Worm (Caenorhabditis elegans) whole organism, midembryonic: ENCODE results near the gene dnj-5.

Experiments used
- T22C8.4 ChIP-seq: fragments of 200-800 bp; sonication (Bioruptor generic); IDR thresholded peaks from 2 replicates; pipeline ENCODE4 v1.3.6; 2022; ENCODE audit warnings: missing genetic modification characterization, missing compliant biosample characterization
- cog-1 ChIP-seq: sonication (generic microtip); optimal IDR thresholded peaks from 2 replicates; lab custom pipeline; 2016; ENCODE audit warnings: missing genetic modification characterization, missing compliant biosample characterization
- flt-1 ChIP-seq: fragments of 200-800 bp; sonication (Bioruptor generic); IDR thresholded peaks from 2 replicates; pipeline ENCODE4 v1.3.6; 2022; ENCODE audit warnings: missing genetic modification characterization, missing compliant biosample characterization
- klf-2 ChIP-seq: fragments of 200-800 bp; sonication (Bioruptor generic); conservative IDR thresholded peaks from 2 replicates; pipeline ENCODE4 v1.3.6; 2022; ENCODE audit warnings: missing genetic modification reagents, missing genetic modification characterization, missing compliant biosample characterization
- med-1 ChIP-seq: sonication (generic microtip); optimal IDR thresholded peaks from 2 replicates; lab custom pipeline; 2017; ENCODE audit warnings: missing genetic modification characterization, mild to moderate bottlenecking, missing compliant biosample characterization, antibody characterized with exemption, missing genetic modification reagents; ENCODE audit not compliant: insufficient read depth
- ref-1 ChIP-seq: fragments of 200-800 bp; sonication (Bioruptor generic); conservative IDR thresholded peaks from 2 replicates; pipeline ENCODE4 v1.3.6; 2022; ENCODE audit warnings: missing genetic modification reagents, missing genetic modification characterization, missing compliant biosample characterization
- tab-1 ChIP-seq: fragments of 200-800 bp; sonication (Bioruptor generic); IDR thresholded peaks from 2 replicates; pipeline ENCODE4 v1.3.6; 2022; ENCODE audit warnings: missing genetic modification characterization, missing compliant biosample characterization
- ztf-23 ChIP-seq: fragments of 200-800 bp; sonication (Bioruptor generic); IDR thresholded peaks from 2 replicates; pipeline ENCODE4 v1.3.6; 2022; ENCODE audit warnings: missing genetic modification reagents, missing genetic modification characterization, missing compliant biosample characterization
- ztf-29 ChIP-seq: fragments of 200-800 bp; sonication (Bioruptor generic); IDR thresholded peaks from 2 replicates; pipeline ENCODE4 v1.3.6; 2022; ENCODE audit warnings: missing genetic modification reagents, missing genetic modification characterization, missing compliant biosample characterization

Gene dnj-5

ce11 chrII:6835972-6836595, 22.0 kb downstream of the dnj-5 start:
- no peak for TF ChIP-seq flt-1 (GFP tag; lab: Robert Waterston, UW)
- TF ChIP-seq ztf-29 = no peak
- TF ChIP-seq cog-1 (tag; lab: Kevin White, UChicago) = peak; percentile 50
- TF ChIP-seq ztf-23 = 0 out of 2 replicates have a peak, but pooled peaks have one; percentile 66
- no peak for TF ChIP-seq klf-2 (GFP tag; lab: Robert Waterston, UW)

DNA sequence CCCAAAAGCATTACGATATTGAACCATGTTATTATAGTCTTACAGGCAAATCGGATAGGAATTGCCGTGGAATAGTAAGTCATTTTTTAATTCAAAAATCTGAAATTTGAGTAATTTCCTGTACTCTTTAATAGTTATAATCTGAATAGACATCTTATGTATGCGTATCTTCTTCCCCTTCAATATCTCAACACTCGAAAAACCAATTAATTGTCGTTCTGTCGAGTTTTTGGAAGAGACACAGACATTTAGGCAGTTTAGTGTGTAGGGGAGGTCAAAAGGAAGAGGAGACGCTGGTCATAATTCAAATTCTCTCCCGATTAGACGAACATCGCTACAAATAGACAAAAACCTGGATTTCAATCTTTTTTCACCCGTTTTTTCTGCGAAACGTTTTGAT, 22.6 kb downstream of the dnj-5 start:
- TF ChIP-seq flt-1 (GFP tag; lab: Robert Waterston, UW) (peak; percentile 35; the same call in 1 of the 2 replicates), tab-1 (no peak), med-1 (GFP tag; lab: Kevin White, UChicago) (peak; percentile 22)

ce11 chrII:6834582-6835058, 23.5 kb downstream of the dnj-5 start, which contains the start of gene egl-27:
Gene egl-27 (plus strand): TSS chrII:6835008.
- TF ChIP-seq ztf-23 (0 out of 2 replicates have a peak, but pooled peaks have one; percentile 29), flt-1 (GFP tag; lab: Robert Waterston, UW) (peak; percentile 66; the same call in 1 of the 2 replicates), ztf-29 (no peak), ref-1 (GFP tag; lab: Robert Waterston, UW) (no peak)

ce11 chrII:6833781-6834339, 24.2 kb downstream of the dnj-5 start:
- TF ChIP-seq med-1 (GFP tag; lab: Kevin White, UChicago) = no peak
- no peak for TF ChIP-seq ref-1 (GFP tag; lab: Robert Waterston, UW)
- TF ChIP-seq T22C8.4 = no peak
- TF ChIP-seq flt-1 (GFP tag; lab: Robert Waterston, UW) = no peak
- TF ChIP-seq tab-1 = no peak

DNA sequence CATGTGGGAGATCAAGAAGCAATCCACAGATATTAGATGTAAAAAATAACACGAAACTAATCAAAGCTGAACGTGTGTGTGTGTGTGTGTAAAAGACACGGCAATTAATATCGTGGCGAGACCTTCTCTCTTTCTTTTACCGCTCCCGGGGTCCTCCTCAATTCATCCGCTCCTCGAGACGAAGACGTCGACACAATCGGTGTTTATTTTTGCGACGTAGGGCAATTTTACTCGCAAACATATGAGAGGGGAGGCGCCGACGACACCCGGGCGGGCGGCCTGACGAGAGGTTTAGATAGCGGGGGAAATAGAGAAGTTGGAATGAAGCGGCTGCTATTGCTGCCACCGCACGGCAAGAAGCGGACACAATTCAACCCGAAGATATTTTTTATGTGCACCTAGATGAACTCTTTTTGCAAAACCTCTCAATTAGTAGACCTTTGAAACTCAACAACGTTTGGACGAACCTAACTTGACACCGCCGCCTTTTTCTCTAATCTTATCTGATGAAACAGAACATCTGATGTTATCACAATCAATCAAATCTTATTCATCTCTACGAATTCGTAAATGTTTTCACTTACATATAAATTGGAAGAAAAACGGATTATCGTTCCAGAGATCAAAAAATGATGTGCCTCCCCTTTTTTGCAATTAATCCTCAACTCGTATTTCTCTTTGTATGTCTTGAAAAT, 25.3 kb downstream of the dnj-5 start:
- TF ChIP-seq ref-1 (GFP tag; lab: Robert Waterston, UW) = no peak
- no peak for TF ChIP-seq med-1 (GFP tag; lab: Kevin White, UChicago)
- no peak for TF ChIP-seq tab-1
- no peak for TF ChIP-seq flt-1 (GFP tag; lab: Robert Waterston, UW)
- TF ChIP-seq ztf-23 = 0 out of 2 replicates have a peak, but pooled peaks have one; percentile 32
- no peak for TF ChIP-seq klf-2 (GFP tag; lab: Robert Waterston, UW)
- TF ChIP-seq T22C8.4 = 0 out of 2 replicates have a peak, but pooled peaks have one; percentile 14
- TF ChIP-seq ztf-29 = no peak

DNA sequence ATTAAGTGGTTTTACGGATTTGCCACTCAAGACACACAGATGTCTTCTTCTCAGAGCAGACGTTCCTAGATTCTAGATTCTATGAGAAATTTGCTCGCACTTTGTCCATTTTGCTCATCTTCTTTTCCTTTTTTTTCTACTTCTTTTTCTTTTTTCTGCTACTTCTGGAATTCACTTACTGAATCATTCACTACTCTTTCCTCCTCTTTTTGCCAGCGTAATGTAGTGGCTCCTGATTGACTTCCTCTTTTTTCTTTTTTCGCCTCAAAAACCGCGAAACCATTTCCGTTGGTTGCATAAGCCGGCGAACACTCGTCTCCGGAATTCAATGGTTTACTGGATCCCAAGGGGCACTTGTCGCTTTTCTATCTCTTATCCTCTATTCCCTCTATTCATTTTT, 25.9 kb downstream of the dnj-5 start:
- TF ChIP-seq tab-1 (no peak), ztf-23 (no peak), cog-1 (tag; lab: Kevin White, UChicago) (no peak), klf-2 (GFP tag; lab: Robert Waterston, UW) (no peak)

ce11 chrII:6831531-6832201, 26.4 kb downstream of the dnj-5 start:
- TF ChIP-seq klf-2 (GFP tag; lab: Robert Waterston, UW) (no peak), med-1 (GFP tag; lab: Kevin White, UChicago) (no peak), cog-1 (tag; lab: Kevin White, UChicago) (no peak), ztf-23 (no peak), T22C8.4 (no peak), flt-1 (GFP tag; lab: Robert Waterston, UW) (no peak), ref-1 (GFP tag; lab: Robert Waterston, UW) (no peak), tab-1 (no peak), ztf-29 (no peak)

DNA sequence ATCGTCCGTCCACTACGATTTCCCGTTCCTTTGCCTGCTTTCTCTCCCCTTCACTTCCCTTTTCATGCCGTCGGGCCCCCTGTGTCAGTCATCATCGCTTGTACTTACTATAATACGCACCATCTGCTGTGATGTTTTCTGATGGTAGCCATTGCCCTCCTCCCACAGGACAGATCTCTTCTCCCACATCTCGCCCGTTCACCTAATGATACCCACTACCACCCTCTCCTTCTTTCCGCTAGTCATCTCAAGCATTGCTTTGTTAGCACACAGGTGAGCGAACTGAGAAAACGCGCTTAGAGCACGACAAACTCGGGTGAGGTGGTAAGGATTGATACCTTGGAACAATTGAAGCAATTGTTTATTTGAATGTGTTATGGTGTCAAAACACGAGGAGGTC, 27.2 kb downstream of the dnj-5 start:
- TF ChIP-seq med-1 (GFP tag; lab: Kevin White, UChicago) (no peak), tab-1 (peak; percentile 66; the same call in 1 of the 2 replicates), ztf-23 (0 out of 2 replicates have a peak, but pooled peaks have one; percentile 47)

DNA sequence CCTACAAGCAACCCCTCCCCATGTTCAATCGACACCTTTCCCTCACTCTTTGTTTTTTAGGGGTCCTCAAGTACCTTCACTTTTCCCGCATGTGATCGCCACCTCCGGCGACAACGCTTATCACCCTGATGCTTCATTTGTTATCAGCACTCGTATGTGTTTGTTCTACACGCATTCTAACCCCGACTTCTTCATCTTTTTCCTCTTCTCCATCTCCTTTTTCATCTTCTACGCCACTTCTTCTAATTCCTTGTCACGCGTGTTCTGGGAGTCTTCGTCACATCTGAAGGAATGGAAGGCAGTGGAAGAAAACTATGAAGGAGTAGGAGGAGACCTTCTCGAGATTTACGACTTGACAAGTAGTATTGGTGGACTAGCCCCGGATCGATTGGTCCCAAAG, 28.1 kb downstream of the dnj-5 start:
- TF ChIP-seq med-1 (GFP tag; lab: Kevin White, UChicago) = no peak
- TF ChIP-seq cog-1 (tag; lab: Kevin White, UChicago) = no peak
- TF ChIP-seq T22C8.4 = no peak
- TF ChIP-seq ztf-23 = no peak
- no peak for TF ChIP-seq ref-1 (GFP tag; lab: Robert Waterston, UW)

- TF ChIP-seq cog-1 (tag; lab: Kevin White, UChicago) (no peak), ref-1 (GFP tag; lab: Robert Waterston, UW) (no peak), ztf-23 (no peak), flt-1 (GFP tag; lab: Robert Waterston, UW) (no peak), tab-1 (no peak), T22C8.4 (no peak), med-1 (GFP tag; lab: Kevin White, UChicago) (no peak), klf-2 (GFP tag; lab: Robert Waterston, UW) (no peak), ztf-29 (no peak)
Measured at ce11 chrII:6829108-6829507, 29.0 kb downstream of the dnj-5 start.
